Worm (Caenorhabditis elegans): Measurements from ENCODE around the gene ttr-9.

ce11 chrIV:9477135-9477928, 28.8 kb downstream of the ttr-9 start, which contains the start of gene wrt-3:
- TF ChIP-seq aly-1 (tag; optimal IDR thresholded peaks at IDR 0.05) (peak; percentile 95), ama-1 (optimal IDR thresholded peaks at IDR 0.05) (no peak), hmbx-1 (tag; optimal IDR thresholded peaks at IDR 0.05) (peak; percentile 81), B0310.2 (tag; optimal IDR thresholded peaks at IDR 0.05) (peak; percentile 92), tra-4 (tag; optimal IDR thresholded peaks at IDR 0.05) (peak; percentile 87), tbx-11 (GFP tag; IDR thresholded peaks at IDR 0.05) (peak; percentile 98), tbx-37 (GFP tag; conservative IDR thresholded peaks at IDR 0.05) (peak; percentile 94), hnd-1 (tag; optimal IDR thresholded peaks at IDR 0.05) (peak; percentile 87), ceh-13 (GFP tag; optimal IDR thresholded peaks at IDR 0.05) (peak; percentile 93), flt-1 (GFP tag; IDR thresholded peaks at IDR 0.05) (peak; percentile 95)
